Worm (Caenorhabditis elegans) whole organism, young adult: Measurements from ENCODE around the gene C30G12.4.

Source experiments
- C06A6.2 ChIP-seq: fragments of 200-800 bp; sonication (Bioruptor generic); conservative IDR thresholded peaks from 2 replicates; pipeline ENCODE4 v1.3.6; 2022; ENCODE audit warnings: missing genetic modification characterization, missing compliant biosample characterization
- F49E8.2 ChIP-seq: sonication (generic microtip); optimal IDR thresholded peaks from 3 replicates; lab custom pipeline; 2017; ENCODE audit warnings: missing genetic modification characterization, mild to moderate bottlenecking, missing compliant biosample characterization, antibody characterized with exemption, moderate library complexity; ENCODE audit not compliant: insufficient read depth
- akir-1 ChIP-seq: fragments of 200-800 bp; sonication (Bioruptor generic); optimal IDR thresholded peaks from 2 replicates; lab custom pipeline; 2018; ENCODE audit warnings: mild to moderate bottlenecking, missing genetic modification characterization, moderate library complexity, missing compliant biosample characterization
- atf-7 ChIP-seq: sonication (generic microtip); optimal IDR thresholded peaks from 2 replicates; lab custom pipeline; 2017; ENCODE audit warnings: mild to moderate bottlenecking, missing genetic modification characterization, missing compliant biosample characterization
- ccch-3 ChIP-seq: fragments of 200-800 bp; sonication (Bioruptor generic); optimal IDR thresholded peaks from 2 replicates; lab custom pipeline; 2018; ENCODE audit warnings: mild to moderate bottlenecking, missing genetic modification characterization, missing compliant biosample characterization
- ceh-100 ChIP-seq: fragments of 200-800 bp; sonication (Bioruptor generic); IDR thresholded peaks from 2 replicates; pipeline ENCODE4 v1.3.6; 2022; ENCODE audit warnings: missing genetic modification reagents, missing genetic modification characterization, missing compliant biosample characterization
- ceh-40 ChIP-seq: fragments of 200-800 bp; sonication (Bioruptor generic); IDR thresholded peaks from 2 replicates; pipeline ENCODE4 v1.3.6; 2022; ENCODE audit warnings: missing genetic modification characterization, missing compliant biosample characterization
- dpl-1 ChIP-seq: fragments of 150-350 bp; optimal IDR thresholded peaks from 2 replicates; lab custom pipeline; 2014; ENCODE audit warnings: missing biosample characterization, missing genetic modification reagents, missing genetic modification characterization
- egl-44 ChIP-seq: fragments of 200-800 bp; sonication (Bioruptor generic); IDR thresholded peaks from 2 replicates; pipeline ENCODE4 v1.3.6; 2022; ENCODE audit warnings: missing genetic modification reagents, missing genetic modification characterization, missing compliant biosample characterization
- ekl-4 ChIP-seq: fragments of 200-800 bp; sonication (Bioruptor generic); IDR thresholded peaks from 2 replicates; pipeline ENCODE4 v1.3.6; 2022; ENCODE audit warnings: missing genetic modification reagents, missing genetic modification characterization, missing compliant biosample characterization
- gei-17 ChIP-seq: fragments of 200-800 bp; sonication (Bioruptor generic); optimal IDR thresholded peaks from 2 replicates; lab custom pipeline; 2018; ENCODE audit warnings: mild to moderate bottlenecking, missing genetic modification characterization, missing compliant biosample characterization
- hmg-1.2 ChIP-seq: fragments of 200-800 bp; sonication (Bioruptor generic); IDR thresholded peaks from 2 replicates; pipeline ENCODE4 v1.3.6; 2022; ENCODE audit warnings: missing genetic modification reagents, missing genetic modification characterization, missing compliant biosample characterization
- hrde-1 ChIP-seq: sonication (generic microtip); optimal IDR thresholded peaks from 2 replicates; lab custom pipeline; 2016; ENCODE audit warnings: missing genetic modification characterization, mild to moderate bottlenecking, missing compliant biosample characterization, moderate library complexity, missing genotype, missing genetic modification reagents, borderline replicate concordance
- hsf-1 ChIP-seq: fragments of 200-800 bp; sonication (Bioruptor generic); IDR thresholded peaks from 2 replicates; pipeline ENCODE4 v1.3.6; 2022; ENCODE audit warnings: missing genetic modification reagents, missing genetic modification characterization, missing compliant biosample characterization
- let-526 ChIP-seq: fragments of 200-800 bp; sonication (Bioruptor generic); IDR thresholded peaks from 2 replicates; pipeline ENCODE4 v1.3.6; 2022; ENCODE audit warnings: missing genetic modification reagents, missing genetic modification characterization, missing compliant biosample characterization
- let-607 ChIP-seq, 2 experiments: fragments of 200-800 bp in 1 of 2; sonication (Bioruptor generic) in 1 of 2; sonication (generic microtip) in 1 of 2; optimal IDR thresholded peaks; 2 replicates each; lab custom pipeline; 2016 to 2018; ENCODE audit warnings: mild to moderate bottlenecking in 2 of 2, missing compliant biosample characterization in 2 of 2, missing genetic modification characterization in 2 of 2, moderate library complexity in 2 of 2, missing genotype in 1 of 2
- lin-35 ChIP-seq, 3 experiments: fragments of 150-350 bp in 2 of 3; sonication (generic microtip) in 1 of 3; optimal IDR thresholded peaks; 2 replicates each; lab custom pipeline; 2014 to 2018; ENCODE audit warnings: missing biosample characterization in 3 of 3, missing genetic modification characterization in 3 of 3, missing genetic modification reagents in 3 of 3
- lin-40 ChIP-seq: sonication (generic microtip); optimal IDR thresholded peaks from 2 replicates; lab custom pipeline; 2016; ENCODE audit warnings: missing genetic modification characterization, mild to moderate bottlenecking, missing compliant biosample characterization, missing genotype, missing genetic modification reagents
- madf-3 ChIP-seq: fragments of 200-800 bp; sonication (Bioruptor generic); IDR thresholded peaks from 2 replicates; pipeline ENCODE4 v1.3.6; 2022; ENCODE audit warnings: missing genetic modification reagents, missing genetic modification characterization, missing compliant biosample characterization
- mel-28 ChIP-seq: sonication (generic microtip); optimal IDR thresholded peaks from 2 replicates; lab custom pipeline; 2016; ENCODE audit warnings: borderline replicate concordance, mild to moderate bottlenecking, missing genetic modification characterization, missing compliant biosample characterization
- mes-4 ChIP-seq: sonication (generic microtip); optimal IDR thresholded peaks from 2 replicates; lab custom pipeline; 2016; ENCODE audit warnings: missing genotype, missing genetic modification characterization, missing compliant biosample characterization
- mxl-1 ChIP-seq: sonication (generic microtip); optimal IDR thresholded peaks from 2 replicates; lab custom pipeline; 2016; ENCODE audit warnings: missing genetic modification characterization, missing compliant biosample characterization
- nfya-1 ChIP-seq: sonication (generic microtip); optimal IDR thresholded peaks from 2 replicates; lab custom pipeline; 2017; ENCODE audit warnings: antibody characterized with exemption, missing compliant biosample characterization, missing genetic modification characterization, borderline replicate concordance; ENCODE audit not compliant: insufficient read depth
- nhr-179 ChIP-seq: sonication (generic microtip); optimal IDR thresholded peaks from 2 replicates; lab custom pipeline; 2016; ENCODE audit warnings: mild to moderate bottlenecking, missing genetic modification characterization, missing compliant biosample characterization
- nhr-80 ChIP-seq: sonication (generic microtip); optimal IDR thresholded peaks from 2 replicates; lab custom pipeline; 2016; ENCODE audit warnings: missing genetic modification characterization, missing compliant biosample characterization
- rec-8 ChIP-seq, 2 experiments: sonication (generic microtip); optimal IDR thresholded peaks; 2 replicates each; lab custom pipeline; 2016; ENCODE audit warnings: mild to moderate bottlenecking in 2 of 2, missing genetic modification characterization in 2 of 2, missing genetic modification reagents in 2 of 2, missing genotype in 2 of 2, missing biosample characterization in 1 of 2, missing compliant biosample characterization in 1 of 2, moderate library complexity in 1 of 2
- repo-1 ChIP-seq: sonication (generic microtip); optimal IDR thresholded peaks from 2 replicates; lab custom pipeline; 2017; ENCODE audit warnings: mild to moderate bottlenecking, missing genetic modification characterization, missing compliant biosample characterization
- snpc-1.1 ChIP-seq: sonication (generic microtip); optimal IDR thresholded peaks from 2 replicates; lab custom pipeline; 2017; ENCODE audit warnings: missing genetic modification characterization, mild to moderate bottlenecking, missing compliant biosample characterization, antibody characterized with exemption, moderate library complexity, missing genotype, missing genetic modification reagents; ENCODE audit not compliant: insufficient read depth
- somi-1 ChIP-seq: fragments of 200-800 bp; sonication (Bioruptor generic); optimal IDR thresholded peaks from 2 replicates; lab custom pipeline; 2018; ENCODE audit warnings: mild to moderate bottlenecking, missing genetic modification characterization, missing compliant biosample characterization
- ztf-18 ChIP-seq: sonication (generic microtip); optimal IDR thresholded peaks from 2 replicates; lab custom pipeline; 2016; ENCODE audit warnings: missing genotype, mild to moderate bottlenecking, missing genetic modification characterization, missing compliant biosample characterization
- ztf-22 ChIP-seq: fragments of 200-800 bp; sonication (Bioruptor generic); optimal IDR thresholded peaks from 2 replicates; lab custom pipeline; 2018; ENCODE audit warnings: mild to moderate bottlenecking, missing genetic modification characterization, moderate library complexity, missing compliant biosample characterization
- ztf-25 ChIP-seq: fragments of 200-800 bp; sonication (Bioruptor generic); IDR thresholded peaks from 2 replicates; pipeline ENCODE4 v1.3.6; 2022; ENCODE audit warnings: missing genetic modification reagents, missing genetic modification characterization, missing compliant biosample characterization
- ztf-28 ChIP-seq: fragments of 200-800 bp; sonication (Bioruptor generic); IDR thresholded peaks from 2 replicates; pipeline ENCODE4 v1.3.6; 2022; ENCODE audit warnings: missing genetic modification reagents, missing genetic modification characterization, missing compliant biosample characterization

C30G12.4 gene

DNA sequence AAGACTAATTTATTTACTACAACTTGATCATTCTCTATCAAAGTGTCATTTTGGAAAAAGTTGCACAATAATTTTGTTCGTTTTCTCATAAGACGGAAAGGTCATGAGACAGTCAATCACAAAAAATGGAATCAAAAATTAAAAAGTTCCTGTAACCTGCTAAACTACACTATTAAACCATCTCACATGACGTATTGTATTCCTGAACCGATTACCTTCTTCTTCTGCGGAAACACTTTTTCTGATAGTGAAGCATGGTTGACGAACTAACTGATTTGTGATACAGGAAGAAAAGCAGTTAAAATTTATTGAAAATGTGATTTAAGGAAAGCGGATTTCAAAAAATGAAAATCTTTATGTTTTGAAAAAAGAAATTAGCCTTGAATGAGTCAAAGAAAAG is 7.8 kb downstream of the C30G12.4 start:
- peak; percentile 62 for TF ChIP-seq nhr-80 (tag; lab: Kevin White, UChicago)
- TF ChIP-seq F49E8.2 (tag; lab: Kevin White, UChicago) = no peak

DNA sequence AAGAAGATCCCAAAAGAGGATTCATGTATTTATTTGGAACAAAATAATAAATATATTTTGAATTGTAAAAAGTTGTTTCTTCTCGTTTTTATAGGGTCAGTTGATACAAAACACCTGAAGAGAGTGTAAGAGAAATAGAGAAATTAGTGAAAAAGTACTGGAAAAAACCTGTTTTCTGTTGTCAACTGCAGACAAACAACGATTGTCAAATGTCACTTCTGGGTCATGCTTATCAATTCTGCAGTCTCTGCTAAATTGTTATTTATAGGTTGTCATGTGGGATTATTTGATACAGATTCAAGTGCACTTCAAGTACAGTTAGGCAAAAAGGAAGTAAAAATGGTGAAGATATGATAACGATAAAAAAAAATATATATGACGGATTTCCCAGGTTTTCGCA is 10.6 kb downstream of the C30G12.4 start:
- TF ChIP-seq lin-40 (tag; lab: Kevin White, UChicago) (peak; percentile 35), mes-4 (tag; lab: Kevin White, UChicago) (no peak), hmg-1.2 (GFP tag; lab: Robert Waterston, UW) (no peak), gei-17 (GFP tag; lab: Kevin White, UChicago) (no peak)

DNA sequence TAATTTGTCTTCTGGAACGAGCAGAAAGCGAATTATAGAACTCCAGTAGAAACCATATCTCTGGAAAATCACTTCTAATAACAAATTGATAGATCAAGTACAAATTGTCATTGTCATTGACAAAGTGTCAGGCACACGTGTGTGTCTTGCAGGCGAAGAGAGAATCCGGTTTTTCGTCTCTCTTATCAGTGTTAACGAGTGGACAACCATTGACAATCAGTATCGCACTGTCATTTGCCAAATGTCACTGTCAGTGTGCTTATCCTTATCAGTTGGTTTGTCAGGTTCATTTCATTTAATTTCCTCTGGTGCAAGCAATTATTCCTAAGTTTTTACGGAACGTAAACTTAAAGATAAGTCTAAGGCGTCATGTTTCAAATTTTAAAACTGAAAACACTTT is 11.6 kb downstream of the C30G12.4 start:
- peak; percentile 56 for TF ChIP-seq nhr-80 (tag; lab: Kevin White, UChicago)
- no peak for TF ChIP-seq C06A6.2
- TF ChIP-seq, all 124 proteins: peak for 1

DNA sequence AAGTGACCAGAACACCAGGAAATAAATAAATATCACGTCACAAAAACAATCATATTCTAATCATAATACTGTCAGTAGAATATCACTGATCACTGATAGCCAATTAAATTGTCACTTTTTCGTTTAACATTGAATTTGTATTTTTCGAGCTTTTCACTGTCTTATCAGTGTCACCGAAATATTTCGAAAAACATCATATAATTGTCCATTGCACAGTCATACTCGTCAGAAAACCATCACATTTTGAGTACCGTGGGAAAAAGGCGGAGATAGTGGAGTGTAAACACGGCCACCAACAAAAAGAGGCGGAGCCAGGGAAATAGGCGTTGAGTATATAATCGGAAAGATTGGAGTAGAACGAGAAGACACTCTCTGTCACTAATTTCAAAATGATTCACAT is 15.3 kb downstream of the C30G12.4 start:
- TF ChIP-seq hrde-1 = no peak
- TF ChIP-seq atf-7 = peak; percentile 54
- TF ChIP-seq let-607 (tag; optimal IDR thresholded peaks at IDR 0.05; lab: Kevin White, UChicago) = peak in 1 of 2 experiments; percentile 22
- no peak for TF ChIP-seq mel-28 (tag; lab: Kevin White, UChicago)
- TF ChIP-seq ztf-28 = no peak
- TF ChIP-seq ceh-100 (GFP tag; lab: Robert Waterston, UW) = no peak
- TF ChIP-seq ztf-22 (GFP tag; lab: Kevin White, UChicago) = peak; percentile 67
- no peak for TF ChIP-seq nfya-1 (tag; lab: Kevin White, UChicago)
- TF ChIP-seq nhr-80 (tag; lab: Kevin White, UChicago) = peak; percentile 90
- TF ChIP-seq, all 124 proteins: peak for 4

DNA sequence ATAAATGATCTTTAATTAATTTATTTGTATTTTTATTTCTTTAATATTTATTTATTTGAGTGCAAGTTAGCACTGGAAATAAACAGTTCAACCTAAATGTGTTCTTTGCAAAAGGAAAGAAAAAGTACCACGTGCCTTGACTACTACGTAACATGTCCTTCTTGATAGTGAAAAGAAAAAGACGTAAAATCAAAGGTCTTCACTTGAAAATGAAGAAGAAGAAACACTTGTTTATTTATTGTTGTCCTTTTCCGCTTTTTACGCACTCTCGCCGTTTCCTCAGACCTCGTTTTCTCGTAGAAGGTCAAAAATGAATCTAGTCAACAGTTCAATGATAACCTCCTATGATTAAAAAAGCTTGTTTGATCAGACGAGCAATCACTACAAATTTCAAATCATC is 16.0 kb downstream of the C30G12.4 start:
- TF ChIP-seq ceh-40 (no peak), dpl-1 (GFP tag; lab: Kevin White, UChicago) (no peak), mxl-1 (tag; lab: Kevin White, UChicago) (no peak), hsf-1 (no peak), ztf-18 (tag; lab: Kevin White, UChicago) (no peak), ekl-4 (GFP tag; lab: Robert Waterston, UW) (no peak), nfya-1 (tag; lab: Kevin White, UChicago) (no peak), ztf-25 (GFP tag; lab: Robert Waterston, UW) (no peak), egl-44 (GFP tag; lab: Robert Waterston, UW) (no peak), nhr-179 (tag; lab: Kevin White, UChicago) (no peak), repo-1 (no peak), snpc-1.1 (tag; lab: Kevin White, UChicago) (no peak), lin-35 (GFP tag; optimal IDR thresholded peaks at IDR 0.05; lab: Kevin White, UChicago) (no peak), rec-8 (tag; optimal IDR thresholded peaks at IDR 0.05; lab: Kevin White, UChicago) (no peak), C06A6.2 (no peak), let-526 (GFP tag; lab: Robert Waterston, UW) (no peak), somi-1 (GFP tag; lab: Kevin White, UChicago) (no peak), akir-1 (GFP tag; lab: Kevin White, UChicago) (no peak), ccch-3 (GFP tag; lab: Kevin White, UChicago) (no peak), madf-3 (GFP tag; lab: Robert Waterston, UW) (no peak)
